Worm (Caenorhabditis elegans) whole organism, early embryonic: Measurements from ENCODE around the gene ctl-1.
"Not testable (repeated sequence)": the region's sequence is repeated elsewhere in the genome, so short reads cannot be mapped to it uniquely, and the experiment has no call there.

ENCODE experiments used
- B0310.2 ChIP-seq: sonication (generic microtip); optimal IDR thresholded peaks from 2 replicates; lab custom pipeline; 2016; ENCODE audit warnings: mild to moderate bottlenecking, missing genetic modification characterization, missing compliant biosample characterization
- F13C5.2 ChIP-seq: sonication (generic microtip); optimal IDR thresholded peaks from 2 replicates; lab custom pipeline; 2017; ENCODE audit warnings: mild to moderate bottlenecking, missing genetic modification characterization, inconsistent platforms, missing compliant biosample characterization
- aly-1 ChIP-seq: sonication (generic microtip); optimal IDR thresholded peaks from 2 replicates; lab custom pipeline; 2016; ENCODE audit warnings: missing genetic modification characterization, missing compliant biosample characterization
- ama-1 ChIP-seq: fragments of 150-350 bp; optimal IDR thresholded peaks from 2 replicates; lab custom pipeline; 2014
- ceh-13 ChIP-seq: fragments of 200-800 bp; sonication (Bioruptor generic); optimal IDR thresholded peaks from 2 replicates; lab custom pipeline; 2018; ENCODE audit warnings: mild to moderate bottlenecking, missing genetic modification characterization, missing compliant biosample characterization
- ceh-36 ChIP-seq: sonication (generic microtip); optimal IDR thresholded peaks from 2 replicates; lab custom pipeline; 2016; ENCODE audit warnings: missing genetic modification characterization, inconsistent platforms, missing compliant biosample characterization
- ets-7 ChIP-seq: sonication (generic microtip); optimal IDR thresholded peaks from 2 replicates; lab custom pipeline; 2016; ENCODE audit warnings: missing genotype, missing genetic modification characterization, missing compliant biosample characterization
- flt-1 ChIP-seq: fragments of 200-800 bp; sonication (Bioruptor generic); IDR thresholded peaks from 2 replicates; pipeline ENCODE4 v1.3.6; 2022; ENCODE audit warnings: missing genetic modification characterization, missing compliant biosample characterization
- hmbx-1 ChIP-seq: sonication (generic microtip); optimal IDR thresholded peaks from 2 replicates; lab custom pipeline; 2016; ENCODE audit warnings: mild to moderate bottlenecking, missing genetic modification characterization, missing compliant biosample characterization
- hmg-4 ChIP-seq: fragments of 200-800 bp; sonication (Bioruptor generic); optimal IDR thresholded peaks from 2 replicates; lab custom pipeline; 2018; ENCODE audit warnings: mild to moderate bottlenecking, missing genetic modification characterization, missing compliant biosample characterization
- hnd-1 ChIP-seq: sonication (generic microtip); optimal IDR thresholded peaks from 2 replicates; lab custom pipeline; 2016; ENCODE audit warnings: missing genetic modification characterization, missing compliant biosample characterization
- pes-1 ChIP-seq: fragments of 200-800 bp; sonication (Bioruptor generic); IDR thresholded peaks from 2 replicates; pipeline ENCODE4 v1.3.6; 2022; ENCODE audit warnings: missing genetic modification reagents, missing genetic modification characterization, missing compliant biosample characterization
- scrt-1 ChIP-seq: fragments of 200-800 bp; sonication (Bioruptor generic); IDR thresholded peaks from 2 replicates; pipeline ENCODE4 v1.3.6; 2022; ENCODE audit warnings: missing genetic modification characterization, missing compliant biosample characterization
- sea-1 ChIP-seq: fragments of 200-800 bp; sonication (Bioruptor generic); conservative IDR thresholded peaks from 2 replicates; pipeline ENCODE4 v1.3.6; 2022; ENCODE audit warnings: missing genetic modification characterization, missing compliant biosample characterization
- tbx-11 ChIP-seq: fragments of 200-800 bp; sonication (Bioruptor generic); IDR thresholded peaks from 2 replicates; pipeline ENCODE4 v1.3.6; 2022; ENCODE audit warnings: missing genetic modification characterization, missing compliant biosample characterization
- tbx-37 ChIP-seq: fragments of 200-800 bp; sonication (Bioruptor generic); conservative IDR thresholded peaks from 2 replicates; pipeline ENCODE4 v1.3.6; 2022; ENCODE audit warnings: missing genetic modification reagents, missing genetic modification characterization, missing compliant biosample characterization
- tra-4 ChIP-seq: sonication (generic microtip); optimal IDR thresholded peaks from 2 replicates; lab custom pipeline; 2017; ENCODE audit warnings: missing genetic modification characterization, missing compliant biosample characterization

Gene ctl-1

DNA sequence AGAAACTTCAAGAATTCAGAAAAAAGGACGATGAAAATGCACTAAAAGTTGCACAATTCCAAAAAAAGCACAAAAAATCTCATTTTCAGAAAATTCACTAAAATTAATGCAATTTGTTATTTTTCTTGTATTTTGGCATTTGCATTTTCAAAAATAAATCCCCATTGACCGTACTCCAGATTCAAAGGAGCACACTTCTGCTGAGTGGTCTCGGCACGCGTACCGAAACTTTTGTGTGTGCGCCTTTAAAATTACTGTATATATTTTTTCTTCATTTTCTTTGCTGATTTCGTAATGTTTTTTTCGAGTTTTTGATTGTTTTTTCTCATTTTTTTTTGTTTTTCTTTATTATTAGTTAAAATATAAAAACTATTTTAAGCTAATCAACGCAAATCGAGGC, 6.1 kb upstream of the ctl-1 start:
- TF ChIP-seq hmbx-1 (tag; lab: Kevin White, UChicago) (no peak), ceh-36 (tag; lab: Kevin White, UChicago) (no peak), pes-1 (GFP tag; lab: Robert Waterston, UW) (no peak), tra-4 (tag; lab: Kevin White, UChicago) (no peak), hmg-4 (GFP tag; lab: Kevin White, UChicago) (no peak), ceh-13 (no peak), sea-1 (no peak), scrt-1 (GFP tag; lab: Robert Waterston, UW) (no peak), tbx-37 (no peak), B0310.2 (no peak), hnd-1 (no peak), ets-7 (tag; lab: Kevin White, UChicago) (no peak)

DNA sequence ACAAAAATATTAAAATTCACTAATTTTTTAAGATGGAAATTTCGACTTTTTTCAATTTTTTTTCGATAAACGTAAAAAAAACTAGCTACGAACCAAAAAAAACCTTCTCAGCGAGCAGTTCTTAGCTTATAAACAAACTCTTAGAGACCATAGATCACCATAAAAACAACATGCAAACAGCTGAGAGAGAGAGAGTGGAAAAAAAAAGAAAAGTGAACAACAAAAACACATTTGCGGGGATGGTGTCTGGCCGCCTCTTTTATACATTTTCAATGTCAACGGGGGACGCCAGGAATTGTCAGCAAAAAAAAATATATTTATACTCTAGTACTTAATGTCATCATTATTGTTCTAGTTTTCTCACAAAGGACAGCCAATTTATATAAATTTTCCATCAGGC, 5.5 kb upstream of the ctl-1 start:
- TF ChIP-seq flt-1 (GFP tag; lab: Robert Waterston, UW) (no peak), pes-1 (GFP tag; lab: Robert Waterston, UW) (no peak), scrt-1 (GFP tag; lab: Robert Waterston, UW) (no peak)

DNA sequence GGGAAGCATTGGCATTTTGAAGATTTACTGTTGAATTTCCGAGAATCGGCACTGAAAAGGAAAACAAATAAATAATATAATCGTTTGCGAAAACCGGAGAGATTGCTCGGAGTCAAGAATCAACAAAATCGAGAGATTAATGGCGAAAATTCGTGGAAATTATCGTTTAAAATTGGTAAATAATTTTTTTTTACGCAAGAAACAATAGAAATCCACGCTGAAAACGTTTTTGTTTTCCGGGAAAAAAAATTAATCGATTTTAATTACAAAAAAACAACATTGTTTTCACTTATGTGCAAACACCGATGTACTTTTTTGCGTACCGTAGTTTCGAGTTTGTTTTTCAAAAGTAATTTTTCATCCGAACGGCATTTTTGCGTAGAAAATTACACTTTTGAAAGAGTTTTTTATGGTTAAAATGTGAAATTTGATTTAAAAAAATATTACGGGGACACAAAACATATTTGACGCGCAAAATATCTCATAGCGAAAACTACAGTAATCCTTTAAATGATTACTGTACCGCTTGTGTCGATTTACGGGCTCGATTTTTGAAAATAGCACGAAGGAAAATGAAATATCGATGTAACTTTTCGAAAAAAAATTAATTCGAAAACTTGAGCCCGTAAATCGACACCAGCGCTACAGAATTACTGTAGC, 4.8 kb upstream of the ctl-1 start, which contains the start of gene ctl-3:
Gene ctl-3 (minus strand): TSS at position 51 of the 660 bp plus-strand sequence.
- TF ChIP-seq flt-1 (GFP tag; lab: Robert Waterston, UW) (no peak), hnd-1 (no peak), sea-1 (no peak), B0310.2 (no peak), pes-1 (GFP tag; lab: Robert Waterston, UW) (no peak), hmg-4 (GFP tag; lab: Kevin White, UChicago) (no peak), aly-1 (no peak), F13C5.2 (tag; lab: Kevin White, UChicago) (no peak), ceh-36 (tag; lab: Kevin White, UChicago) (no peak), ama-1 (no peak), tbx-11 (GFP tag; lab: Robert Waterston, UW) (no peak), scrt-1 (GFP tag; lab: Robert Waterston, UW) (no peak), ets-7 (tag; lab: Kevin White, UChicago) (no peak), hmbx-1 (tag; lab: Kevin White, UChicago) (no peak), tra-4 (tag; lab: Kevin White, UChicago) (no peak), ceh-13 (no peak), tbx-37 (no peak)

DNA sequence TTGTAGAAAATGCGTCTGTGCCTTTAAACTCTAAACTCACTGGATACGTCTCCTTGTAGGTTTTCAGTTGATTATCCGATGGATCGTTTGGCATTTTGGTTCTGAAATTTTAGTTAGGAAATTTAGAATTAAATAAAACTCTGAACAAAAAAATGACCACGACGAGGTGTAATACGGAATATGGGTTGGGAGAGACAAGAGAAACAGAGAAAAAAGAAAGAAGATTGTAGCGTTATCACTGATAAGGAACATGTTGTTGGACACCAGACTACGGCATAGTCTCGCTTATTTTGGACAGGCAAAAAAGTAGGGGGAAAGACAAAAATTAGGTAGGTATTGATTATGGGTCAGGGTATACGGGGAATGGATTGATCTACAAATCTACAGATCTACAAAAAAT, 4.1 kb downstream of the ctl-1 start, which contains the start of gene ctl-2:
Gene ctl-2 (minus strand): TSS at position 101 of the 400 bp plus-strand sequence.
- TF ChIP-seq scrt-1 (GFP tag; lab: Robert Waterston, UW); pes-1 (GFP tag; lab: Robert Waterston, UW); tbx-37: not testable (repeated sequence)

DNA sequence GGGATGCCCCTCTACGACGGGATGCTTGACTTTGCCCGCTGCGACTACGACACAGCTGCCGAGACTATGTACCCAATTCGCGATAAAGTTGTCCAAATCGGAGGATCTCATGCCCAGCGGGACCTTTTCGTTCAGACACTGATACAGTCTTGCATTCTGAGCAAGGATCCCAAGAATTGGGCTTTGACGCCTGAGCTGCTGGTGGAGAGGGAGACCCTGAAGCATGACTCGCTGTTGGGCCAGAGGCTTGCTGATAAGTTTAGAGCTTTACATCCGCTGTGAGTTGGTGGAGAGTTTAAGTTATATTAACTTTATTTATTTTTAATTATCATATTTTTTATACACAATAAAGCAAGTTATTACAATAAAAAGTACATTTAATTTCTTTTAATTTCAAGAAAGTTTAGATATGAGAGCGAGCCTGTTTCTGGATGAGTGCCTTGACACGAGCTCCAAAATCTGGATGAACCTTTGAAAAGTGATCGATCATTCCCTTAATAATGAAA, 6.8 kb downstream of the ctl-1 start:
- TF ChIP-seq B0310.2 (no peak), ama-1 (no peak), ceh-36 (tag; lab: Kevin White, UChicago) (no peak), sea-1 (no peak), ets-7 (tag; lab: Kevin White, UChicago) (no peak), flt-1 (GFP tag; lab: Robert Waterston, UW) (no peak), hmbx-1 (tag; lab: Kevin White, UChicago) (no peak), tbx-11 (GFP tag; lab: Robert Waterston, UW) (no peak), pes-1 (GFP tag; lab: Robert Waterston, UW) (no peak), aly-1 (no peak)

DNA sequence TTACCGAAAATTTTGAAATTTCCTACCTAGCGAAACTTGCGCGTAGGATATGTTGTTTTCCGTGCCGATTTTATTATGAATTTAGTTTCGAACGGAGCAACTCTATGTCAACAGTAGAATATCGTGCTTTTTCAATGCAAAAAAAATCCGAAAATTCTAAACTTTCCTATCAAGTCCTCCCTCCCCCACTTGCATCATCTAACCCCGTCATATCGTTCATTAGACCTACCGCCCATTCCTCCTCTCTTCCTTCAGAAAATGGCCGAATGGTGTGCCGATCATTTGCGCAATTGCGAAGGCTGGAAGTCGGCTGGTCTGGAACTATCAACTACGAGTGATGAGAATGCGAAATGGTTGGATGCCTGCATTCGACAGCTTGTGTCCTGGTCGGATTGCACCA, 9.0 kb downstream of the ctl-1 start, which contains the start of gene Y54G11A.7:
Gene Y54G11A.7 (plus strand): TSS at position 256 of the 400 bp plus-strand sequence.
- not testable (repeated sequence) for TF ChIP-seq aly-1; pes-1 (GFP tag; lab: Robert Waterston, UW); ceh-13

DNA sequence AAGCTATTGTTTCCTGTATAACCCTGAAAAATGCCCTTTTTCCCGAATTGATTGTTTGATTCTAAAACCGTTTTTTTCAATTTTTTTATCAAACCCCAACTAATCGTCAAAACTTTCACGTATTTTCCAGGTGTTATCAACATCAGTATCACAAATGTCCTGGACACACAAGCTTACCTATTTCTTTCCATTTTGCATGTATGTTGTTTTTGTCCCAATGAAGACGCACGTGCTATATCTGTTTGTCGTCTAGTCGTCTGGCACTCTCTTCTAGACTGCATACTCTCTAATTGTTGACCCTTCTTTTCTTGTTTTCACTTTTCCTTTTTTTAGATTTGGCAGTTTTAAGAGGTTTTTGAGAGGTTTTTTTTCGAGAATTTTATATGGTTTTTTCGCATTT, 9.7 kb downstream of the ctl-1 start:
- TF ChIP-seq ceh-36 (tag; lab: Kevin White, UChicago) (no peak), tra-4 (tag; lab: Kevin White, UChicago) (no peak), F13C5.2 (tag; lab: Kevin White, UChicago) (no peak), flt-1 (GFP tag; lab: Robert Waterston, UW) (no peak), hmg-4 (GFP tag; lab: Kevin White, UChicago) (no peak), B0310.2 (no peak), aly-1 (no peak), ets-7 (tag; lab: Kevin White, UChicago) (no peak), hmbx-1 (tag; lab: Kevin White, UChicago) (no peak), sea-1 (no peak), pes-1 (GFP tag; lab: Robert Waterston, UW) (no peak), tbx-11 (GFP tag; lab: Robert Waterston, UW) (no peak), scrt-1 (GFP tag; lab: Robert Waterston, UW) (no peak), ama-1 (no peak)

DNA sequence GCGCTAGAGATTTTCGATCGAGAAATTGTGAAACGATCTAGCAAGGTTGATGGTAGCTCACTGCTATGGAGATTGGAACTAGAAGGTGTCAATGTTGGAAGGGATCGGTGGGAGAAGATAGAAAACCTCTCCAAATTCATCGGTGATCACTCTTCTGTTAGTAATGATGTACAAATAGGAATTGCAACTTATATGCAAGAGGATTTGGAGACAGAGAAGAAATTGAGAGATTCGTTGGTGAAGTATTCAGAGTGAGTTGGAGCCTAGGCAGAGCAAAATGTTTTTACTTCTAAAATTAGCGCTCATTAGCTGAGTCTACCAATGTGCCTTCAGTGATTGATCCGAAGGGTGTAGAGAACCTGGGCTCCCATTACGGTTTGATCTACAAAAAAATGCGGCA, 11.7 kb downstream of the ctl-1 start:
- TF ChIP-seq hnd-1, result no peak
- TF ChIP-seq flt-1 (GFP tag; lab: Robert Waterston, UW), result no peak
- TF ChIP-seq ceh-13, result no peak
- TF ChIP-seq pes-1 (GFP tag; lab: Robert Waterston, UW), result no peak
- no peak for TF ChIP-seq tbx-11 (GFP tag; lab: Robert Waterston, UW)
- no peak for TF ChIP-seq tbx-37
- no peak for TF ChIP-seq hmbx-1 (tag; lab: Kevin White, UChicago)
- TF ChIP-seq ets-7 (tag; lab: Kevin White, UChicago), result no peak
- TF ChIP-seq aly-1, result no peak
